Fruit fly (Drosophila melanogaster): ENCODE data around the gene RanBP3.

Gene RanBP3

dm6 chr3R:23767417-23767853 lies 14.8 kb upstream of the RanBP3 start, which contains the start of the genes CG10214 and CG10375 (continued):
- TF ChIP-seq zf30C (GFP tag; optimal IDR thresholded peaks at IDR 0.05) (no peak), sisA (GFP tag; IDR thresholded peaks at IDR 0.05) (peak; percentile 60), CG5953 (GFP tag; IDR thresholded peaks at IDR 0.05) (no peak), ems (GFP tag; optimal IDR thresholded peaks at IDR 0.05) (peak; percentile 84), Hr3 (GFP tag; optimal IDR thresholded peaks at IDR 0.05) (peak; percentile 68), chm (GFP tag; IDR thresholded peaks at IDR 0.05) (no peak), CG3838 (GFP tag; optimal IDR thresholded peaks at IDR 0.05) (peak; percentile 34), CG1792 (GFP tag; optimal IDR thresholded peaks at IDR 0.05) (peak; percentile 79), Elba2 (GFP tag; optimal IDR thresholded peaks at IDR 0.05) (peak; percentile 61), phol (tag; optimal IDR thresholded peaks at IDR 0.05) (peak; percentile 98), CG11093 (GFP tag; IDR thresholded peaks at IDR 0.05) (no peak), sna (GFP tag; IDR thresholded peaks at IDR 0.05; ENCODE audit: partially characterized antibody) (no peak), sob (GFP tag; IDR thresholded peaks at IDR 0.05) (peak; percentile 73; the same call in 1 of the 2 replicates), CG10431 (GFP tag; optimal IDR thresholded peaks at IDR 0.05) (no peak), Poxn (GFP tag; IDR thresholded peaks at IDR 0.05) (no peak), CG12219 (GFP tag; optimal IDR thresholded peaks at IDR 0.05) (peak; percentile 27), trem (tag; optimal IDR thresholded peaks at IDR 0.05) (peak; percentile 90), D19A (tag; optimal IDR thresholded peaks at IDR 0.05) (no peak), gem (tag; optimal IDR thresholded peaks at IDR 0.05) (peak; percentile 78), CG4328 (GFP tag; optimal IDR thresholded peaks at IDR 0.05) (peak; percentile 42), CG10267 (tag; optimal IDR thresholded peaks at IDR 0.05) (peak; percentile 99), Usf (GFP tag; optimal IDR thresholded peaks at IDR 0.05) (no peak), lilli (GFP tag; optimal IDR thresholded peaks at IDR 0.05) (peak; percentile 90), Drgx (GFP tag; IDR thresholded peaks at IDR 0.05) (peak; percentile 47; the same call in 1 of the 2 replicates), wek (GFP tag; optimal IDR thresholded peaks at IDR 0.05) (peak; percentile 100), yki (optimal IDR thresholded peaks at IDR 0.05) (no peak), CG17568 (GFP tag; optimal IDR thresholded peaks at IDR 0.05) (no peak), CG8478 (optimal IDR thresholded peaks at IDR 0.05) (no peak), Deaf1 (tag; optimal IDR thresholded peaks at IDR 0.05) (no peak), CG16813 (GFP tag; IDR thresholded peaks at IDR 0.05; ENCODE audit: partially characterized antibody) (peak; percentile 50), trh (GFP tag; optimal IDR thresholded peaks at IDR 0.05) (peak; percentile 41), CG2889 (GFP tag; IDR thresholded peaks at IDR 0.05) (0 out of 3 replicates have a peak, but pooled peaks have one; percentile 36), CG15011 (GFP tag; optimal IDR thresholded peaks at IDR 0.05) (no peak), C15 (GFP tag; IDR thresholded peaks at IDR 0.05) (no peak), CG42726 (GFP tag; IDR thresholded peaks at IDR 0.05; ENCODE audit: partially characterized antibody) (no peak), Side (GFP tag; optimal IDR thresholded peaks at IDR 0.05) (peak; percentile 81), sima (GFP tag; optimal IDR thresholded peaks at IDR 0.05) (no peak), gcm2 (GFP tag; optimal IDR thresholded peaks at IDR 0.05) (peak; percentile 24), corto (GFP tag; optimal IDR thresholded peaks at IDR 0.05) (no peak), cato (GFP tag; optimal IDR thresholded peaks at IDR 0.05; ENCODE audit: borderline replicate concordance) (peak; percentile 69), MBD-R2 (GFP tag; IDR thresholded peaks at IDR 0.05) (peak; percentile 92), ttk (GFP tag; IDR thresholded peaks at IDR 0.05) (peak; percentile 52), CG15269 (tag; optimal IDR thresholded peaks at IDR 0.05) (peak; percentile 75), Ravus (GFP tag; IDR thresholded peaks at IDR 0.05) (no peak), crol (GFP tag; IDR thresholded peaks at IDR 0.05) (no peak), CG10321 (GFP tag; IDR thresholded peaks at IDR 0.05) (no peak), chn (GFP tag; optimal IDR thresholded peaks at IDR 0.05) (peak; percentile 86), CTCF (GFP tag; optimal IDR thresholded peaks at IDR 0.05) (peak; percentile 41), twi (tag; optimal IDR thresholded peaks at IDR 0.05) (peak; percentile 85), tx (GFP tag; optimal IDR thresholded peaks at IDR 0.05) (peak; percentile 81), E2f2 (GFP tag; IDR thresholded peaks at IDR 0.05) (peak; percentile 69), CG4282 (GFP tag; optimal IDR thresholded peaks at IDR 0.05) (peak; percentile 63), CG7271 (tag; optimal IDR thresholded peaks at IDR 0.05) (no peak)
